Fruit fly (Drosophila melanogaster) whole organism: ENCODE data around the gene rtet.

Source experiments
- CG8478 ChIP-seq: fragments of >200 bp; optimal IDR thresholded peaks from 2 replicates; lab custom pipeline; 2018; ENCODE audit warnings: inconsistent platforms
- Dll ChIP-seq: fragments of >200 bp; optimal IDR thresholded peaks from 2 replicates; lab custom pipeline; 2017
- EcR ChIP-seq, 2 experiments: fragments of >200 bp; optimal IDR thresholded peaks; 2 replicates each; lab custom pipeline; 2017; ENCODE audit warnings: missing biosample characterization in 2 of 2, missing genetic modification characterization in 2 of 2, missing genetic modification reagents in 2 of 2
- pan ChIP-seq: fragments of >200 bp; optimal IDR thresholded peaks from 2 replicates; lab custom pipeline; 2017
- psq ChIP-seq: fragments of >200 bp; optimal IDR thresholded peaks from 2 replicates; lab custom pipeline; 2017
- usp ChIP-seq: fragments of >200 bp; optimal IDR thresholded peaks from 2 replicates; lab custom pipeline; 2017; ENCODE audit warnings: missing biosample characterization, missing genetic modification characterization, mixed read lengths

The rtet gene

dm6 chr3R:21133951-21134350, 25.7 kb downstream of the rtet start, which contains the start of gene Usp8:
Gene Usp8, plus strand, starts transcription at chr3R:21134262.
- TF ChIP-seq usp (GFP tag; lab: Kevin White, UChicago) (no peak), EcR (GFP tag; optimal IDR thresholded peaks at IDR 0.05; lab: Kevin White, UChicago) (no peak), CG8478 (lab: Kevin White, UChicago) (no peak), pan (lab: Kevin White, UChicago) (no peak), Dll (lab: Kevin White, UChicago) (no peak), psq (lab: Kevin White, UChicago) (no peak)

DNA sequence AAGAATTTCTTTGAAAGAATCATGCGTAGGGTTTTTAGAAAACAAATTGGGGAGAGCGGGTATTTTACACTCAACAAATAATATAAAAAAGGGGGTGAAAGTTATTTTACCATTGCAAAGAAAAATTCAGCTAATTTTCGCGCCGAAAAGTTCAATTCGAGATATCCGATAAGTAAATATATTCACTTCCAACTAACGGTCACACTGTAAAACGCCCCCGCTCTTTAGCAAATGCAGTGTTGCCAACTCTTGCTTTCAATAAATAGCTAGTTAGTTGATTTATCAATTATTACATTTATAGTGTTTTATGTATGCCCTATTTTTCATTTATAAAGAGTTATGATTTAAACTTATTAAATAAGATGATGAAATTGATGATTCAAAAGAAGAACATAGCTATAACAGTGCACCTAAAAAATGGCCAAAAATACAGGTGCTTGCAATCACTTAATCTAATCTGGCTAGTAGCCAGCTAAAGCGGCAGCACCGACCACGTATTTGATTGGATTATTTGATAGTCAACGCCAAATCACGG, 30.0 kb downstream of the rtet start, which contains the start of gene meigo:
TSS of gene meigo (plus strand) at position 51 of the 535 bp plus-strand sequence.
- no peak for TF ChIP-seq psq (lab: Kevin White, UChicago)
- TF ChIP-seq usp (GFP tag; lab: Kevin White, UChicago): no peak
- no peak for TF ChIP-seq pan (lab: Kevin White, UChicago)
- TF ChIP-seq Dll (lab: Kevin White, UChicago): no peak

- TF ChIP-seq psq (lab: Kevin White, UChicago): no peak
- no peak for TF ChIP-seq usp (GFP tag; lab: Kevin White, UChicago)
- TF ChIP-seq pan (lab: Kevin White, UChicago): no peak
- no peak for TF ChIP-seq EcR (GFP tag; optimal IDR thresholded peaks at IDR 0.05; lab: Kevin White, UChicago)
- no peak for TF ChIP-seq CG8478 (lab: Kevin White, UChicago)
- TF ChIP-seq Dll (lab: Kevin White, UChicago): no peak
These were observed 32.2 kb downstream of the rtet start, which contains the start of gene SNF4Agamma for dm6 chr3R:21140458-21140857. Gene SNF4Agamma, plus strand, starts transcription at chr3R:21140739.

DNA sequence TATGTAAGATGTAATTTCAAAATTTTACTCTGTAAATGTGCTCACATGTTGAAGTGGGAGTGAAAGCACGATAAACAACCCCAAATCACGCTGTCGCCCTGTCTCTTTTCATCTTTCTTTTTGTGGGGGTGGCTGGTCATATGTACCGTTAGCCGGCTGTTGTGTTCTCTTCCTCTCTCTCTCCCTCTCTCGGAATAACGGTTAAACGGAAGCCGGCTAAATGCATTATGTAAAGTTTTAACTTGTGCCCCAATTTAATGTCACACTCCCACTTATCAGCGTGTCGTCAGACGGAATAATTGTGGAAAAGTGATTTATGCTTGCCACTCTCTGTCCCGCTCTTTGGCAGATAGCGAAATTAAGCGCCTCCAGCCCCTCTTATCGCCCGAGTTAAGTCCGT, 33.1 kb downstream of the rtet start:
- TF ChIP-seq CG8478 (lab: Kevin White, UChicago) (no peak), pan (lab: Kevin White, UChicago) (no peak), psq (lab: Kevin White, UChicago) (no peak), Dll (lab: Kevin White, UChicago) (no peak), usp (GFP tag; lab: Kevin White, UChicago) (no peak), EcR (GFP tag; optimal IDR thresholded peaks at IDR 0.05; lab: Kevin White, UChicago) (no peak)

DNA sequence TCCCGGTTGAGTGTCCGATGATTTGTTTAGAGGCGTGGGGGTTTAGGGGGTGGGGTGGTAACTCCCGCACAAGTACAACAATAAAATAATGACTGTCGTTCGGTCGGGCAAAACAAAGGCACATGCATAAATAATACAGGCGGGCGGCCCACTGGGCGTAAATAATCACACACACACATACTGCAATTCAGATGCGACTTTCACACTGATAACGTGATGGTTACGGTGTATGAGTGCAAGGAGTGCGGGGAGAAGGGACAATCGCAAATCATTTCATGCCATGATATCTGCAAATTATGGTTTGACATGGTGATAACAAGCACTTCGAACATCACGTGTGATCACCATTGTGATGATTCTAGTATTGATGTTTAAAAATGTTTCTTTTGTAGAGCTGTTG, 41.8 kb downstream of the rtet start:
- TF ChIP-seq EcR (GFP tag; optimal IDR thresholded peaks at IDR 0.05; lab: Kevin White, UChicago) (no peak), usp (GFP tag; lab: Kevin White, UChicago) (no peak), psq (lab: Kevin White, UChicago) (no peak)

dm6 chr3R:21151090-21151870, 43.0 kb downstream of the rtet start:
- TF ChIP-seq psq (lab: Kevin White, UChicago) (no peak), usp (GFP tag; lab: Kevin White, UChicago) (no peak), EcR (GFP tag; optimal IDR thresholded peaks at IDR 0.05; lab: Kevin White, UChicago) (no peak), pan (lab: Kevin White, UChicago) (no peak), CG8478 (lab: Kevin White, UChicago) (no peak), Dll (lab: Kevin White, UChicago) (no peak)

- TF ChIP-seq pan (lab: Kevin White, UChicago) (no peak), EcR (GFP tag; optimal IDR thresholded peaks at IDR 0.05; lab: Kevin White, UChicago) (no peak), psq (lab: Kevin White, UChicago) (no peak), Dll (lab: Kevin White, UChicago) (no peak), CG8478 (lab: Kevin White, UChicago) (no peak), usp (GFP tag; lab: Kevin White, UChicago) (no peak)
These were observed 44.6 kb downstream of the rtet start for dm6 chr3R:21152856-21153278.

DNA sequence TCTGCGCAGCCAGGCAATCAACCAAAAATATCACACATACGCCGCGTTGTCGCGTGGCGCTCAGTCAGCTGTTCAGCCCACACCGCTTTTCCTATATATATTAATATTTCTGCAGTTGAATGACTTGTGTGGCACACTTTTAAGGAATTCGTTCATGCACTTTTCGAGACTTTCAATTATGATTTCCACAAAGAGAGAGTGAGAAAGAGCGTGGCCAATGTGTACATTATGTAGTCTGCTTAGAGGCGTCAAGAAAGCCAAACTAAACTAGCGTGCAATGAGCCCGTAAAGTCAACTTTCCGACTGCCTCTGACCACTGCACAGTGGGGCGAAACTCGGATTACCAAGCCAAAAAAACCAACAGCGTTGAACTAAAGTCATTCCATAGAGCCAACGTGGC, 45.9 kb downstream of the rtet start:
- no peak for TF ChIP-seq pan (lab: Kevin White, UChicago)

- no peak for TF ChIP-seq pan (lab: Kevin White, UChicago)
- no peak for TF ChIP-seq EcR (GFP tag; optimal IDR thresholded peaks at IDR 0.05; lab: Kevin White, UChicago)
- no peak for TF ChIP-seq usp (GFP tag; lab: Kevin White, UChicago)
- no peak for TF ChIP-seq Dll (lab: Kevin White, UChicago)
- TF ChIP-seq CG8478 (lab: Kevin White, UChicago): no peak
- TF ChIP-seq psq (lab: Kevin White, UChicago): no peak
These were observed 47.8 kb downstream of the rtet start for dm6 chr3R:21155931-21156488.

DNA sequence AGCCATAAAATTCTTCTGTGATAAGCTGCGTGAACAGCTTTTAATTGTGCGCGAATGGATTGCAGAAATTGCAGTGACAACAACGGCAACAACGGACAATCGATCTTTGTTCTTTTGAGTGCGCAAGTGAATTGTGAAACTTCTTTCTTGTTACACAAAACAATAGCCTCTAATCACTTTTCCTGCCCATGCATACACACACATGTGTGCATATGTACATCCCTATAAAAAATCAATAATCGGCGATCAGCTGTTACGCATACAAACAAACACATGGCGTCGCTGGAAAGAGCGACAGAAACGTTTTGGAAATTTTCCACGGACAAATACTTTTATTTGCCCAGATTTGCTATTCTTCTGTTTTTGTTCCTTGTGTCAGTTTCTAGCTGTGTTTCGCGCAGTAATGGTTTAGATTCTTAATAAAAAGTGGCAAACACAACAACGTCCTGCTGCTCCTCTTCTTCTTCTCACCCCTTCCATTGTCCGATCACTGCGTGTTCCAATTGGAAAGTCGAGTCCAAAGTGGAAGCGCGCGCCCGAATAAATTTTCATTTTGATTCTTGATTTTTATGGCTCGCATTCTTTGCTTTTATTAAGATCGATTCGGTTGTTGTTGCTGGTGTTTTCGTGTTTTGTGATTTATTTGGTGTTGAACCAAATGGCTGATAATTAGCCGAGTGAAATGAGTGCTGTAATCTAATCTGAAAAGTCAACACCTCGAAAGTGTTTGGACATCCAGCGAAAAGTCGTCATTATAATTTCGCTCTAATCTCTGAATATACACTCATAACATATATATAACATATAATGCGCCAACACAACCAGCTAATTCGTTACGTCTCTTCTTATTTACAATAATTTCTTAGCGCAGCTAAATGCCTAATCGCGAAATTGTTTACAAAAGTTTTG, 48.6 kb downstream of the rtet start:
- TF ChIP-seq pan (lab: Kevin White, UChicago) (no peak), usp (GFP tag; lab: Kevin White, UChicago) (no peak), Dll (lab: Kevin White, UChicago) (no peak), psq (lab: Kevin White, UChicago) (no peak), EcR (GFP tag; optimal IDR thresholded peaks at IDR 0.05; lab: Kevin White, UChicago) (no peak), CG8478 (lab: Kevin White, UChicago) (no peak)
